Worm (Caenorhabditis elegans): ENCODE measurements around the gene str-40.

DNA sequence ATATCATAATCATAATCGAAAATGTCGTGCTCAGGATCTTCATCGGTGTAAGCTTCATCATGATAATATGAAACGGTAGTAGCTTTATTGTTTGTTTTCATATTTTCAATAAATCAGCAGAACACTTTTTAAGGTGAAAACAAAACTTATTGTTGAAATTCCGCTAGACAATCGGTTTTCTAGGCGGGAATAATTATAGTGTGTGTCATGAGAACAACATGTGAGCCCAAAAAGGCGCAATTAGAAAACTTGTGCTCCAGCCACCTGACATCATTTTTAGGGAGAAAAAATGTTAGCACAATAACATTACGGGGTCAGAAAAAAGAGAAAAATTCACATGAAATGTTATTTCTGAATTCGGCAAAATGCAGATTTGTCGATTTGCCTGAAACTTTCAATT lies 34.8 kb downstream of the str-40 start, which contains the start of gene srw-8:
- TF ChIP-seq nhr-77 (tag; optimal IDR thresholded peaks at IDR 0.05) (no peak), nhr-76 (tag; optimal IDR thresholded peaks at IDR 0.05) (no peak), lin-15B (tag; optimal IDR thresholded peaks at IDR 0.05) (no peak), ama-1 (optimal IDR thresholded peaks at IDR 0.05) (no peak), unc-62 (GFP tag; optimal IDR thresholded peaks at IDR 0.05) (no peak), egl-27 (tag; optimal IDR thresholded peaks at IDR 0.05) (no peak), snpc-4 (tag; optimal IDR thresholded peaks at IDR 0.05) (no peak), elt-2 (tag; optimal IDR thresholded peaks at IDR 0.05) (no peak), fos-1 (tag; optimal IDR thresholded peaks at IDR 0.05) (no peak), ceh-82 (tag; optimal IDR thresholded peaks at IDR 0.05) (no peak), elt-3 (tag; optimal IDR thresholded peaks at IDR 0.05) (no peak), mdl-1 (tag; optimal IDR thresholded peaks at IDR 0.05) (no peak), nhr-12 (tag; optimal IDR thresholded peaks at IDR 0.05) (no peak)

Measured in whole organism, L3 larva.